Fruit fly (Drosophila melanogaster) whole organism, embryonic: Measurements from ENCODE around the gene CG7191.

Experiments
- Aef1 ChIP-seq: fragments of 200-800 bp; sonication (Bioruptor generic); IDR thresholded peaks from 3 replicates; pipeline ENCODE4 v1.3.6; 2022; ENCODE audit warnings: missing biosample characterization, missing genetic modification characterization
- Bgb ChIP-seq: fragments of 200-800 bp; sonication (Bioruptor generic); IDR thresholded peaks from 2 replicates; pipeline ENCODE4 v1.3.6; 2022; ENCODE audit warnings: missing biosample characterization, missing genetic modification characterization; ENCODE audit not compliant: partially characterized antibody
- C15 ChIP-seq: fragments of 200-800 bp; sonication (Bioruptor generic); IDR thresholded peaks from 3 replicates; pipeline ENCODE4 v1.3.6; 2022; ENCODE audit warnings: missing biosample characterization, missing genetic modification characterization
- CG11093 ChIP-seq: fragments of 200-800 bp; sonication (Bioruptor generic); IDR thresholded peaks from 3 replicates; pipeline ENCODE4 v1.3.6; 2022; ENCODE audit warnings: missing biosample characterization, missing genetic modification characterization
- CG12236 ChIP-seq: fragments of 200-800 bp; sonication (Bioruptor generic); optimal IDR thresholded peaks from 2 replicates; lab custom pipeline; 2016; ENCODE audit warnings: missing biosample characterization, missing genetic modification characterization
- CG12659 ChIP-seq: fragments of 200-800 bp; sonication (Bioruptor generic); optimal IDR thresholded peaks from 3 replicates; lab custom pipeline; 2017; ENCODE audit warnings: mild to moderate bottlenecking, missing biosample characterization, missing genetic modification reagents, missing genetic modification characterization
- CG13287 ChIP-seq: fragments of 200-800 bp; sonication (Bioruptor generic); IDR thresholded peaks from 2 replicates; pipeline ENCODE4 v1.3.6; 2022; ENCODE audit warnings: missing biosample characterization, missing genetic modification characterization; ENCODE audit not compliant: partially characterized antibody
- CG15479 ChIP-seq: fragments of 200-800 bp; sonication (Bioruptor generic); optimal IDR thresholded peaks from 3 replicates; lab custom pipeline; 2019; ENCODE audit warnings: missing biosample characterization, mild to moderate bottlenecking, missing genetic modification characterization, moderate library complexity
- CG1647 ChIP-seq: fragments of 200-800 bp; sonication (Bioruptor generic); optimal IDR thresholded peaks from 3 replicates; lab custom pipeline; 2016; ENCODE audit warnings: missing biosample characterization, missing genetic modification characterization
- CG2116 ChIP-seq: fragments of 200-800 bp; sonication (Bioruptor generic); optimal IDR thresholded peaks from 3 replicates; lab custom pipeline; 2018; ENCODE audit warnings: missing biosample characterization, mild to moderate bottlenecking, missing genetic modification characterization
- CG3995 ChIP-seq: fragments of 200-800 bp; sonication (Bioruptor generic); optimal IDR thresholded peaks from 3 replicates; lab custom pipeline; 2016; ENCODE audit warnings: missing biosample characterization, missing genetic modification characterization
- CG4854 ChIP-seq: fragments of 200-800 bp; sonication (Bioruptor generic); optimal IDR thresholded peaks from 2 replicates; lab custom pipeline; 2016; ENCODE audit warnings: missing biosample characterization, missing genetic modification characterization, inconsistent platforms
- CG6254 ChIP-seq: fragments of 200-800 bp; sonication (Bioruptor generic); optimal IDR thresholded peaks from 3 replicates; lab custom pipeline; 2017; ENCODE audit warnings: mild to moderate bottlenecking, missing biosample characterization, missing genetic modification reagents, missing genetic modification characterization
- CG6791 ChIP-seq: fragments of 200-800 bp; sonication (Bioruptor generic); IDR thresholded peaks from 3 replicates; pipeline ENCODE4 v1.3.6; 2022; ENCODE audit warnings: missing biosample characterization, missing genetic modification characterization; ENCODE audit not compliant: partially characterized antibody
- CG7928 ChIP-seq: fragments of 200-800 bp; sonication (Bioruptor generic); optimal IDR thresholded peaks from 2 replicates; lab custom pipeline; 2017; ENCODE audit warnings: missing biosample characterization, mild to moderate bottlenecking, missing genetic modification characterization
- CG8089 ChIP-seq: fragments of 200-800 bp; sonication (Bioruptor generic); optimal IDR thresholded peaks from 3 replicates; lab custom pipeline; 2016; ENCODE audit warnings: missing biosample characterization, missing genetic modification characterization
- CG9727 ChIP-seq: fragments of 200-800 bp; sonication (Bioruptor generic); optimal IDR thresholded peaks from 3 replicates; lab custom pipeline; 2017; ENCODE audit warnings: missing biosample characterization, mild to moderate bottlenecking, missing genetic modification characterization
- Chrac-16 ChIP-seq: fragments of 200-800 bp; sonication (Bioruptor generic); optimal IDR thresholded peaks from 3 replicates; lab custom pipeline; 2016; ENCODE audit warnings: missing biosample characterization, missing genetic modification characterization
- D19A ChIP-seq: fragments of 200-800 bp; optimal IDR thresholded peaks from 3 replicates; lab custom pipeline; 2019; ENCODE audit warnings: missing biosample characterization, mild to moderate bottlenecking, missing genetic modification characterization, moderate library complexity
- Deaf1 ChIP-seq: fragments of 200-800 bp; optimal IDR thresholded peaks from 3 replicates; lab custom pipeline; 2019; ENCODE audit warnings: missing biosample characterization, mild to moderate bottlenecking, missing genetic modification characterization, moderate library complexity
- Doc3 ChIP-seq: fragments of 200-800 bp; sonication (Bioruptor generic); IDR thresholded peaks from 3 replicates; pipeline ENCODE4 v1.3.6; 2022; ENCODE audit warnings: missing biosample characterization, missing genetic modification characterization; ENCODE audit not compliant: partially characterized antibody
- Lhr ChIP-seq: fragments of 200-800 bp; sonication (Bioruptor generic); optimal IDR thresholded peaks from 3 replicates; lab custom pipeline; 2017; ENCODE audit warnings: mild to moderate bottlenecking, missing biosample characterization, missing genetic modification reagents, missing genetic modification characterization
- Mad ChIP-seq: fragments of 200-800 bp; sonication (Bioruptor generic); optimal IDR thresholded peaks from 2 replicates; lab custom pipeline; 2016; ENCODE audit warnings: missing biosample characterization, missing genetic modification characterization
- Opbp ChIP-seq: fragments of 200-800 bp; sonication (Bioruptor generic); IDR thresholded peaks from 3 replicates; pipeline ENCODE4 v1.3.6; 2022; ENCODE audit warnings: missing biosample characterization, missing genetic modification characterization; ENCODE audit not compliant: partially characterized antibody
- bbx ChIP-seq: fragments of 200-800 bp; sonication (Bioruptor generic); IDR thresholded peaks from 2 replicates; pipeline ENCODE4 v1.3.6; 2022; ENCODE audit warnings: missing biosample characterization, missing genetic modification characterization; ENCODE audit not compliant: partially characterized antibody
- bigmax ChIP-seq: fragments of 200-800 bp; sonication (Bioruptor generic); optimal IDR thresholded peaks from 2 replicates; lab custom pipeline; 2018; ENCODE audit warnings: missing biosample characterization, mild to moderate bottlenecking, missing genetic modification characterization
- cad ChIP-seq: fragments of >200 bp; optimal IDR thresholded peaks from 2 replicates; lab custom pipeline; 2017; ENCODE audit warnings: missing biosample characterization, missing genetic modification characterization
- cg ChIP-seq: fragments of 200-800 bp; sonication (Bioruptor generic); optimal IDR thresholded peaks from 3 replicates; lab custom pipeline; 2019; ENCODE audit warnings: missing biosample characterization, mild to moderate bottlenecking, missing genetic modification characterization, moderate library complexity
- esg ChIP-seq: fragments of 200-800 bp; sonication (Bioruptor generic); conservative IDR thresholded peaks from 2 replicates; pipeline ENCODE4 v1.3.6; 2022; ENCODE audit warnings: missing biosample characterization, missing genetic modification characterization
- fru ChIP-seq: fragments of >200 bp; optimal IDR thresholded peaks from 2 replicates; lab custom pipeline; 2017
- grn ChIP-seq: fragments of 200-800 bp; sonication (Bioruptor generic); optimal IDR thresholded peaks from 3 replicates; lab custom pipeline; 2017; ENCODE audit warnings: missing biosample characterization, missing genetic modification characterization
- ham ChIP-seq: fragments of 200-800 bp; sonication (Bioruptor generic); IDR thresholded peaks from 2 replicates; pipeline ENCODE4 v1.3.6; 2022; ENCODE audit warnings: missing biosample characterization, missing genetic modification characterization
- hkb ChIP-seq, 2 experiments: fragments of 200-800 bp in 1 of 2; fragments of >200 bp in 1 of 2; sonication (Bioruptor generic) in 1 of 2; IDR thresholded peaks in 1 of 2; optimal IDR thresholded peaks in 1 of 2; 2 replicates each; pipeline versions ENCODE4 v1.3.6 to Lab custom; 2017 to 2022; ENCODE audit warnings: missing biosample characterization in 1 of 2, missing genetic modification characterization in 1 of 2
- ind ChIP-seq: fragments of 200-800 bp; sonication (Bioruptor generic); optimal IDR thresholded peaks from 3 replicates; lab custom pipeline; 2016; ENCODE audit warnings: missing biosample characterization, missing genetic modification characterization
- knrl ChIP-seq: fragments of 200-800 bp; sonication (Bioruptor generic); IDR thresholded peaks from 3 replicates; pipeline ENCODE4 v1.3.6; 2022; ENCODE audit warnings: missing biosample characterization, missing genetic modification characterization; ENCODE audit not compliant: partially characterized antibody
- lola ChIP-seq, 3 experiments: fragments of >200 bp in 2 of 3; fragments of 200-800 bp in 1 of 3; sonication (Bioruptor generic) in 1 of 3; optimal IDR thresholded peaks; 2 replicates each; lab custom pipeline; 2017 to 2019; ENCODE audit warnings: missing biosample characterization in 3 of 3, missing genetic modification characterization in 3 of 3, mild to moderate bottlenecking in 1 of 3, moderate library complexity in 1 of 3
- nom ChIP-seq: fragments of 200-800 bp; sonication (Bioruptor generic); optimal IDR thresholded peaks from 2 replicates; lab custom pipeline; 2017; ENCODE audit warnings: missing biosample characterization, missing genetic modification characterization, mild to moderate bottlenecking, moderate library complexity, missing genetic modification reagents
- oc ChIP-seq: fragments of 200-800 bp; sonication (Bioruptor generic); optimal IDR thresholded peaks from 2 replicates; lab custom pipeline; 2018; ENCODE audit warnings: missing biosample characterization, mild to moderate bottlenecking, missing genetic modification characterization, moderate library complexity
- pb ChIP-seq: fragments of 200-800 bp; sonication (Bioruptor generic); optimal IDR thresholded peaks from 3 replicates; lab custom pipeline; 2016; ENCODE audit warnings: missing biosample characterization, missing genetic modification characterization
- row ChIP-seq: fragments of 200-800 bp; sonication (Bioruptor generic); IDR thresholded peaks from 3 replicates; pipeline ENCODE4 v1.3.6; 2022; ENCODE audit warnings: missing biosample characterization, missing genetic modification characterization
- schlank ChIP-seq: fragments of 200-800 bp; sonication (Bioruptor generic); optimal IDR thresholded peaks from 2 replicates; lab custom pipeline; 2018; ENCODE audit warnings: missing biosample characterization, mild to moderate bottlenecking, missing genetic modification characterization
- seq ChIP-seq: fragments of 200-800 bp; sonication (Bioruptor generic); IDR thresholded peaks from 2 replicates; pipeline ENCODE4 v1.3.6; 2022; ENCODE audit warnings: missing biosample characterization, missing genetic modification characterization
- sob ChIP-seq: fragments of 200-800 bp; sonication (Bioruptor generic); IDR thresholded peaks from 2 replicates; pipeline ENCODE4 v1.3.6; 2022; ENCODE audit warnings: missing biosample characterization, missing genetic modification characterization
- sqz ChIP-seq: fragments of 200-800 bp; sonication (Bioruptor generic); optimal IDR thresholded peaks from 3 replicates; lab custom pipeline; 2018; ENCODE audit warnings: missing biosample characterization, mild to moderate bottlenecking, missing genetic modification characterization
- stc ChIP-seq: fragments of 200-800 bp; sonication (Bioruptor generic); IDR thresholded peaks from 2 replicates; pipeline ENCODE4 v1.3.6; 2022; ENCODE audit warnings: missing biosample characterization, missing genetic modification characterization
- tgo ChIP-seq: fragments of 200-800 bp; sonication (Bioruptor generic); IDR thresholded peaks from 3 replicates; pipeline ENCODE4 v1.3.6; 2022; ENCODE audit warnings: missing biosample characterization, missing genetic modification characterization
- tup ChIP-seq: fragments of 200-800 bp; sonication (Bioruptor generic); optimal IDR thresholded peaks from 2 replicates; lab custom pipeline; 2016; ENCODE audit warnings: missing biosample characterization, mild to moderate bottlenecking, missing genetic modification characterization, moderate library complexity
- twi ChIP-seq: fragments of 200-800 bp; optimal IDR thresholded peaks from 2 replicates; lab custom pipeline; 2019; ENCODE audit warnings: missing biosample characterization, mild to moderate bottlenecking, missing genetic modification characterization, moderate library complexity
- yki ChIP-seq: fragments of >200 bp; optimal IDR thresholded peaks from 3 replicates; lab custom pipeline; 2018

CG7191 gene

dm6 chr2L:7821279-7821848 is 53.9 kb downstream of the CG7191 start (continued):
- TF ChIP-seq twi (tag; lab: Kevin White, UChicago) (peak; percentile 50), D19A (peak; percentile 46), tgo (GFP tag; lab: Robert Waterston, UW) (peak; percentile 18; the same call in 1 of the 3 replicates), yki (lab: Kevin White, UChicago) (no peak), Opbp (peak; percentile 86), seq (GFP tag; lab: Robert Waterston, UW) (peak; percentile 62), CG15479 (GFP tag; lab: Kevin White, UChicago) (peak; percentile 32), ham (GFP tag; lab: Robert Waterston, UW) (no peak), Lhr (GFP tag; lab: Kevin White, UChicago) (no peak), lola (GFP tag; optimal IDR thresholded peaks at IDR 0.05; lab: Kevin White, UChicago) (peak in 1 of 3 experiments; percentile 47), knrl (GFP tag; lab: Robert Waterston, UW) (peak; percentile 86), Deaf1 (tag; lab: Kevin White, UChicago) (no peak), ind (GFP tag; lab: Kevin White, UChicago) (peak; percentile 51), esg (GFP tag; lab: Robert Waterston, UW) (peak; percentile 39), CG6254 (GFP tag; lab: Kevin White, UChicago) (no peak), schlank (tag; lab: Kevin White, UChicago) (peak; percentile 4), cad (GFP tag; lab: Kevin White, UChicago) (no peak), nom (GFP tag; lab: Kevin White, UChicago) (peak; percentile 41), CG1647 (GFP tag; lab: Kevin White, UChicago) (no peak), row (GFP tag; lab: Robert Waterston, UW) (peak; percentile 82), CG4854 (GFP tag; lab: Kevin White, UChicago) (peak; percentile 28), CG13287 (GFP tag; lab: Robert Waterston, UW) (peak; percentile 89), sqz (GFP tag; lab: Kevin White, UChicago) (peak; percentile 73), C15 (GFP tag; lab: Robert Waterston, UW) (no peak), CG6791 (GFP tag; lab: Robert Waterston, UW) (peak; percentile 90), CG7928 (GFP tag; lab: Kevin White, UChicago) (no peak), Doc3 (GFP tag; lab: Robert Waterston, UW) (peak; percentile 77), oc (tag; lab: Kevin White, UChicago) (no peak), CG12659 (GFP tag; lab: Kevin White, UChicago) (peak; percentile 54), fru (no peak), Aef1 (GFP tag; lab: Robert Waterston, UW) (no peak; the same call in 2 of the 3 replicates), Bgb (GFP tag; lab: Robert Waterston, UW) (peak; percentile 88), CG3995 (GFP tag; lab: Kevin White, UChicago) (peak; percentile 97), tup (peak; percentile 37), cg (GFP tag; lab: Kevin White, UChicago) (peak; percentile 90), CG9727 (peak; percentile 63), stc (GFP tag; lab: Robert Waterston, UW) (peak; percentile 48; the same call in 1 of the 2 replicates), sob (peak; percentile 75), hkb (optimal IDR thresholded peaks at IDR 0.05; lab: Kevin White, UChicago) (no peak), hkb (GFP tag; IDR thresholded peaks at IDR 0.05; lab: Robert Waterston, UW) (peak; percentile 59), bbx (peak; percentile 85), CG2116 (GFP tag; lab: Kevin White, UChicago) (peak; percentile 78), Mad (GFP tag; lab: Kevin White, UChicago) (peak; percentile 56), CG12236 (GFP tag; lab: Kevin White, UChicago) (no peak), grn (GFP tag; lab: Kevin White, UChicago) (no peak), CG8089 (GFP tag; lab: Kevin White, UChicago) (peak; percentile 36), CG11093 (GFP tag; lab: Robert Waterston, UW) (no peak), Chrac-16 (GFP tag; lab: Kevin White, UChicago) (peak; percentile 34), pb (GFP tag; lab: Kevin White, UChicago) (peak; percentile 40), bigmax (GFP tag; lab: Kevin White, UChicago) (peak; percentile 9)
